Worm (Caenorhabditis elegans): Measurements from ENCODE around the gene F20G2.1.
A peak's percentile ranks its signal among the peaks of the same experiment; 100 is the strongest.

Gene F20G2.1

ce11 chrV:13753481-13753880 is at the start of gene F20G2.1:
TSS of gene F20G2.1 (minus strand) at chrV:13753581.
- TF ChIP-seq ceh-91 (GFP tag; IDR thresholded peaks at IDR 0.05) (no peak), lin-35 (GFP tag; optimal IDR thresholded peaks at IDR 0.05) (no peak), dox-1 (GFP tag; IDR thresholded peaks at IDR 0.05) (no peak), dpff-1 (tag; optimal IDR thresholded peaks at IDR 0.05) (no peak), nfya-1 (tag; optimal IDR thresholded peaks at IDR 0.05; ENCODE audit: borderline replicate concordance, insufficient read depth) (no peak), sea-2 (GFP tag; IDR thresholded peaks at IDR 0.05) (no peak), mel-28 (tag; optimal IDR thresholded peaks at IDR 0.05; ENCODE audit: borderline replicate concordance) (no peak), F33H1.4 (GFP tag; IDR thresholded peaks at IDR 0.05) (no peak), zim-3 (tag; optimal IDR thresholded peaks at IDR 0.05) (no peak), snpc-1.1 (tag; optimal IDR thresholded peaks at IDR 0.05; ENCODE audit: insufficient read depth) (no peak), hlh-12 (tag; optimal IDR thresholded peaks at IDR 0.05) (no peak), ceh-40 (GFP tag; IDR thresholded peaks at IDR 0.05) (no peak)

DNA sequence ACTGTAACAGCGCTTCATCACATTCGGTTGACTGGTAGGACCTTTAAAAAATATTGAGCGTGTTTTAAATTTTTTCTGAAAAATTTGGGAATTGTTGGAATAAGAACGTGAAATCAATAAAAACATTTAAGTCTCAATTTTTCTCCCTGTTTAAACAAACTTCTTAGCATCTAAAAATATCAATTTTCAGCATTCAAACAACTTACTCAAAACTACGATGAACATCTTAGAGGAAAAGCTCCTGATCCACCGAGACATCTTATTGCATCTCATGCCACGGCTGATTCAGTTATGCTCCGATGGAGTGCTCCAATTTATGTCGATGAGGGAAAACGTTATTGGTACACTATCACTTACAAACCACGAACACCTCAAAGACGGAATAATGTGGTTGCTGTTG is 45.8 kb upstream of the F20G2.1 start:
- TF ChIP-seq hrde-1 (tag; optimal IDR thresholded peaks at IDR 0.05; ENCODE audit: borderline replicate concordance) (no peak), nhr-80 (tag; optimal IDR thresholded peaks at IDR 0.05) (no peak), Y53G8AR.9 (GFP tag; conservative IDR thresholded peaks at IDR 0.05) (no peak), lsl-1 (GFP tag; optimal IDR thresholded peaks at IDR 0.05) (no peak)

DNA sequence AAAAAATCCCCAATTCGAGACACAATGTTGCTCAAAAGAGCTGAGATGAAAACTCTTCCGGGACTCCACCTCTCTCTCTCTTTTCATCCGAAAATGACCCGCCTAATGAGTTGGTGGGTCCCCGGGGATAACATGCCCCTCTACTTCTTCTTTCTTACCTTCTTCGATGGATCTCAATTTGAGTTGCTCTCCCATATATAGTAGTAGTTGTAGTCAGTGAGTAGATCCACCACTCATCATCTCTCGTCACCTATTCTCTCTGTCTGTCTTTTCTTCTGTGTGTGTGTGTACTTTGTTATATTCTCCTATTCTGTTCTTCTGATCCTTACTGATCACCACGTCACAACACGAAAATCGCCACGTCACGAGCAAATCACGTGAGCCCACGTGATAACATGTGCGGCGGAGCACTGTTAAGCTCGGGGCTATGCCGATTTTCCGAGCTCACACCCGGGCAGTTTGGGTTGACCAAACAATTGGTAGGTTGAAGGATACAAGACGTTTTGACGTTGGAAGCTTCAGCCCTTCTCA is 42.9 kb upstream of the F20G2.1 start, which contains the start of gene twk-32:
TSS of gene twk-32 (plus strand) at position 396 of the 531 bp plus-strand sequence.
- TF ChIP-seq nfyb-1 (GFP tag; IDR thresholded peaks at IDR 0.05): peak; percentile 60; the same call in 1 of the 2 replicates
- peak; percentile 31; the same call in 1 of the 2 replicates for TF ChIP-seq dox-1 (GFP tag; IDR thresholded peaks at IDR 0.05)
- TF ChIP-seq C06A6.2 (GFP tag; conservative IDR thresholded peaks at IDR 0.05): 0 out of 2 replicates have a peak, but pooled peaks have one; percentile 9
- TF ChIP-seq Y67H2A.10 (GFP tag; conservative IDR thresholded peaks at IDR 0.05): no peak
- TF ChIP-seq chd-7 (tag; optimal IDR thresholded peaks at IDR 0.05): peak; percentile 31
- no peak for TF ChIP-seq ceh-79 (tag; optimal IDR thresholded peaks at IDR 0.05)
- TF ChIP-seq K11D2.4 (GFP tag; IDR thresholded peaks at IDR 0.05): 0 out of 2 replicates have a peak, but pooled peaks have one; percentile 15
- no peak for TF ChIP-seq cebp-1 (GFP tag; IDR thresholded peaks at IDR 0.05)
- peak; percentile 51 for TF ChIP-seq cebp-1 (tag; optimal IDR thresholded peaks at IDR 0.05)
- peak; percentile 23 for TF ChIP-seq ztf-26 (tag; optimal IDR thresholded peaks at IDR 0.05)
- TF ChIP-seq madf-6 (GFP tag; IDR thresholded peaks at IDR 0.05): 0 out of 2 replicates have a peak, but pooled peaks have one; percentile 3
- TF ChIP-seq pbrm-1 (GFP tag; IDR thresholded peaks at IDR 0.05): 0 out of 2 replicates have a peak, but pooled peaks have one; percentile 8
- TF ChIP-seq ekl-4 (GFP tag; IDR thresholded peaks at IDR 0.05): 0 out of 2 replicates have a peak, but pooled peaks have one; percentile 29
- TF ChIP-seq lsy-27 (tag; optimal IDR thresholded peaks at IDR 0.05; ENCODE audit: borderline replicate concordance, insufficient read depth): no peak
- TF ChIP-seq dpff-1 (tag; optimal IDR thresholded peaks at IDR 0.05): peak; percentile 24
- TF ChIP-seq attf-3 (GFP tag; conservative IDR thresholded peaks at IDR 0.05): no peak
- TF ChIP-seq B0336.3 (GFP tag; IDR thresholded peaks at IDR 0.05): peak; percentile 58

- no peak for TF ChIP-seq ztf-6 (GFP tag; IDR thresholded peaks at IDR 0.05)
- no peak for TF ChIP-seq hmg-1.2 (GFP tag; IDR thresholded peaks at IDR 0.05)
- TF ChIP-seq athp-1 (tag; optimal IDR thresholded peaks at IDR 0.05): no peak
- TF ChIP-seq zfh-2 (GFP tag; conservative IDR thresholded peaks at IDR 0.05): peak; percentile 72
- no peak for TF ChIP-seq him-1 (tag; optimal IDR thresholded peaks at IDR 0.05)
- no peak for TF ChIP-seq aptf-3 (GFP tag; IDR thresholded peaks at IDR 0.05)
- 0 out of 2 replicates have a peak, but pooled peaks have one; percentile 38 for TF ChIP-seq dox-1 (GFP tag; IDR thresholded peaks at IDR 0.05)
- no peak for TF ChIP-seq attf-5 (GFP tag; optimal IDR thresholded peaks at IDR 0.05)
Measured at ce11 chrV:13794046-13794445, 40.7 kb upstream of the F20G2.1 start.

Data from whole organism, young adult.